Worm (Caenorhabditis elegans) whole organism, late embryonic: Measurements from ENCODE around the gene Y53F4B.11.

Source experiments
- K09A11.1 ChIP-seq: sonication (generic microtip); optimal IDR thresholded peaks from 2 replicates; lab custom pipeline; 2017; ENCODE audit warnings: antibody characterized with exemption, mild to moderate bottlenecking, missing genetic modification characterization, missing compliant biosample characterization; ENCODE audit not compliant: insufficient read depth
- T23F11.4 ChIP-seq: fragments of 200-800 bp; sonication (Bioruptor generic); optimal IDR thresholded peaks from 2 replicates; lab custom pipeline; 2018; ENCODE audit warnings: mild to moderate bottlenecking, missing genetic modification characterization, missing compliant biosample characterization
- lin-11 ChIP-seq: fragments of 200-800 bp; sonication (Bioruptor generic); optimal IDR thresholded peaks from 2 replicates; lab custom pipeline; 2018; ENCODE audit warnings: mild to moderate bottlenecking, missing genetic modification characterization, missing compliant biosample characterization
- nhr-232 ChIP-seq: sonication (generic microtip); optimal IDR thresholded peaks from 2 replicates; lab custom pipeline; 2016; ENCODE audit warnings: missing genetic modification characterization, missing compliant biosample characterization
- pag-3 ChIP-seq: sonication (generic microtip); optimal IDR thresholded peaks from 2 replicates; lab custom pipeline; 2016; ENCODE audit warnings: missing compliant biosample characterization, missing genetic modification characterization, borderline replicate concordance
- pax-1 ChIP-seq: fragments of 150-350 bp; optimal IDR thresholded peaks from 2 replicates; lab custom pipeline; 2014; ENCODE audit warnings: missing biosample characterization, missing genetic modification characterization
- pqm-1 ChIP-seq: sonication (generic microtip); optimal IDR thresholded peaks from 2 replicates; lab custom pipeline; 2016; ENCODE audit warnings: missing genetic modification characterization, missing compliant biosample characterization
- rnt-1 ChIP-seq: sonication (generic microtip); optimal IDR thresholded peaks from 2 replicates; lab custom pipeline; 2016; ENCODE audit warnings: missing genetic modification characterization, missing compliant biosample characterization
- unc-86 ChIP-seq: sonication (generic microtip); optimal IDR thresholded peaks from 2 replicates; lab custom pipeline; 2016; ENCODE audit warnings: missing genetic modification characterization, missing compliant biosample characterization
- zip-5 ChIP-seq: sonication (generic microtip); optimal IDR thresholded peaks from 2 replicates; lab custom pipeline; 2016; ENCODE audit warnings: missing genetic modification characterization, missing compliant biosample characterization

- no peak for TF ChIP-seq pqm-1 (tag; lab: Kevin White, UChicago)
- TF ChIP-seq nhr-232 (tag; lab: Kevin White, UChicago), result no peak
- TF ChIP-seq rnt-1 (tag; lab: Kevin White, UChicago), result no peak
- TF ChIP-seq pag-3 (tag; lab: Kevin White, UChicago), result no peak
- TF ChIP-seq unc-86 (tag; lab: Kevin White, UChicago), result no peak
- TF ChIP-seq zip-5 (tag; lab: Kevin White, UChicago), result no peak
- TF ChIP-seq K09A11.1 (tag; lab: Kevin White, UChicago), result no peak
- TF ChIP-seq T23F11.4 (GFP tag; lab: Kevin White, UChicago), result no peak
- no peak for TF ChIP-seq pax-1 (tag; lab: Kevin White, UChicago)
- TF ChIP-seq lin-11 (tag; lab: Kevin White, UChicago), result no peak
Measured at ce11 chrII:15003410-15003809, 7.1 kb upstream of the Y53F4B.11 start, which contains the start of gene Y53F4B.10.
